Worm (Caenorhabditis elegans): ENCODE measurements around the gene tag-294.

tag-294 gene

ce11 chrX:5743209-5743608 is 20.0 kb downstream of the tag-294 start, which contains the start of gene gnrr-4:
gnrr-4 (minus strand) TSS chrX:5743309.
- TF ChIP-seq ahr-1 (tag; optimal IDR thresholded peaks at IDR 0.05) (no peak), madf-2 (tag; optimal IDR thresholded peaks at IDR 0.05) (no peak), npax-4 (tag; optimal IDR thresholded peaks at IDR 0.05) (no peak)

ce11 chrX:5733728-5734252 is 29.4 kb downstream of the tag-294 start, which contains the start of gene rgs-6:
rgs-6 (minus strand) TSS chrX:5733778.
- TF ChIP-seq ceh-34 (tag; optimal IDR thresholded peaks at IDR 0.05) (peak; percentile 88), ceh-19 (GFP tag; optimal IDR thresholded peaks at IDR 0.05) (peak; percentile 71), eyg-1 (tag; optimal IDR thresholded peaks at IDR 0.05) (no peak)

- TF ChIP-seq K09A11.1 (tag; optimal IDR thresholded peaks at IDR 0.05; ENCODE audit: insufficient read depth) (no peak), tbx-7 (tag; optimal IDR thresholded peaks at IDR 0.05) (peak; percentile 3), mec-3 (tag; optimal IDR thresholded peaks at IDR 0.05; ENCODE audit: borderline replicate concordance) (peak; percentile 23), unc-86 (tag; optimal IDR thresholded peaks at IDR 0.05) (peak; percentile 36), pha-2 (tag; optimal IDR thresholded peaks at IDR 0.05) (no peak), fkh-6 (tag; optimal IDR thresholded peaks at IDR 0.05) (peak; percentile 9), pha-4 (tag; optimal IDR thresholded peaks at IDR 0.05) (no peak), elt-4 (tag; optimal IDR thresholded peaks at IDR 0.05) (no peak), ttx-3 (tag; optimal IDR thresholded peaks at IDR 0.05) (no peak), nfya-1 (tag; optimal IDR thresholded peaks at IDR 0.05) (peak; percentile 52), lim-6 (tag; optimal IDR thresholded peaks at IDR 0.05) (peak; percentile 20), tbx-2 (tag; optimal IDR thresholded peaks at IDR 0.05) (peak; percentile 72), hlh-15 (tag; optimal IDR thresholded peaks at IDR 0.05) (no peak), ceh-24 (tag; optimal IDR thresholded peaks at IDR 0.05) (no peak), ahr-1 (tag; optimal IDR thresholded peaks at IDR 0.05) (no peak), ceh-19 (GFP tag; optimal IDR thresholded peaks at IDR 0.05) (peak; percentile 79), gmeb-2 (tag; optimal IDR thresholded peaks at IDR 0.05) (no peak), fax-1 (tag; optimal IDR thresholded peaks at IDR 0.05) (peak; percentile 46), pag-3 (tag; optimal IDR thresholded peaks at IDR 0.05; ENCODE audit: borderline replicate concordance) (peak; percentile 9), ref-2 (tag; optimal IDR thresholded peaks at IDR 0.05) (peak; percentile 50), T23F11.4 (GFP tag; optimal IDR thresholded peaks at IDR 0.05) (no peak), ceh-14 (tag; optimal IDR thresholded peaks at IDR 0.05) (peak; percentile 79), ceh-34 (tag; optimal IDR thresholded peaks at IDR 0.05) (peak; percentile 45), ama-1 (optimal IDR thresholded peaks at IDR 0.05) (no peak), unc-3 (GFP tag; conservative IDR thresholded peaks at IDR 0.05) (0 out of 2 replicates have a peak, but pooled peaks have one; percentile 3), unc-3 (tag; optimal IDR thresholded peaks at IDR 0.05) (no peak), dmd-4 (tag; optimal IDR thresholded peaks at IDR 0.05; ENCODE audit: borderline replicate concordance) (no peak), ceh-31 (tag; optimal IDR thresholded peaks at IDR 0.05) (peak; percentile 80), nhr-232 (tag; optimal IDR thresholded peaks at IDR 0.05) (no peak), ztf-16 (tag; optimal IDR thresholded peaks at IDR 0.05) (no peak), elt-2 (tag; optimal IDR thresholded peaks at IDR 0.05) (no peak), fkh-10 (GFP tag; optimal IDR thresholded peaks at IDR 0.05) (no peak), pqm-1 (tag; optimal IDR thresholded peaks at IDR 0.05) (peak; percentile 16), lin-11 (tag; optimal IDR thresholded peaks at IDR 0.05) (no peak), ceh-18 (tag; optimal IDR thresholded peaks at IDR 0.05) (peak; percentile 78), dve-1 (tag; optimal IDR thresholded peaks at IDR 0.05) (no peak), hlh-30 (tag; optimal IDR thresholded peaks at IDR 0.05; ENCODE audit: insufficient read depth) (no peak), ceh-9 (tag; optimal IDR thresholded peaks at IDR 0.05) (no peak), ceh-30 (tag; optimal IDR thresholded peaks at IDR 0.05) (no peak), ceh-2 (tag; optimal IDR thresholded peaks at IDR 0.05) (peak; percentile 32), sox-2 (GFP tag; IDR thresholded peaks at IDR 0.05) (no peak), zip-5 (tag; optimal IDR thresholded peaks at IDR 0.05) (no peak), nhr-11 (tag; optimal IDR thresholded peaks at IDR 0.05) (no peak), pros-1 (tag; optimal IDR thresholded peaks at IDR 0.05) (peak; percentile 77), unc-55 (GFP tag; optimal IDR thresholded peaks at IDR 0.05) (no peak)
Measured at ce11 chrX:5728956-5729467, 34.2 kb downstream of the tag-294 start.
